Worm (Caenorhabditis elegans) whole organism, L2 larva: ENCODE measurements around the gene kel-3.

Experiments used
- F13H6.1 ChIP-seq: sonication (generic microtip); optimal IDR thresholded peaks from 2 replicates; lab custom pipeline; 2016; ENCODE audit warnings: missing genetic modification characterization, missing compliant biosample characterization
- Y55F3AM.14 ChIP-seq: fragments of 200-800 bp; sonication (Bioruptor generic); optimal IDR thresholded peaks from 2 replicates; lab custom pipeline; 2018; ENCODE audit warnings: mild to moderate bottlenecking, missing genetic modification characterization, missing compliant biosample characterization
- ama-1 ChIP-seq: fragments of 150-350 bp; optimal IDR thresholded peaks from 2 replicates; lab custom pipeline; 2018; ENCODE audit warnings: inconsistent platforms
- blmp-1 ChIP-seq: sonication (generic microtip); optimal IDR thresholded peaks from 2 replicates; lab custom pipeline; 2017; ENCODE audit warnings: missing genetic modification characterization, mild to moderate bottlenecking, missing compliant biosample characterization, antibody characterized with exemption, moderate library complexity; ENCODE audit not compliant: insufficient read depth
- egl-27 ChIP-seq: sonication (generic microtip); optimal IDR thresholded peaks from 3 replicates; lab custom pipeline; 2017; ENCODE audit warnings: missing biosample characterization, missing genetic modification reagents, missing genetic modification characterization
- lsy-2 ChIP-seq, 2 experiments: fragments of 150-350 bp in 1 of 2; sonication (generic microtip) in 1 of 2; optimal IDR thresholded peaks; 2 replicates each; lab custom pipeline; 2014 to 2017; ENCODE audit warnings: missing biosample characterization in 2 of 2, missing genetic modification characterization in 2 of 2
- ztf-11 ChIP-seq: sonication (generic microtip); optimal IDR thresholded peaks from 2 replicates; lab custom pipeline; 2017; ENCODE audit warnings: missing biosample characterization, missing genetic modification characterization

- TF ChIP-seq F13H6.1 (tag; lab: Kevin White, UChicago) (no peak), ztf-11 (tag; lab: Kevin White, UChicago) (no peak), ama-1 (lab: Kevin White, UChicago) (peak; percentile 1), egl-27 (tag; lab: Kevin White, UChicago) (no peak), blmp-1 (tag; lab: Kevin White, UChicago) (no peak), Y55F3AM.14 (no peak), lsy-2 (tag; optimal IDR thresholded peaks at IDR 0.05; lab: Kevin White, UChicago) (no peak)
These were observed 7.3 kb upstream of the kel-3 start for ce11 chrIII:13457305-13457704.
